Fruit fly (Drosophila melanogaster): ENCODE measurements around the gene CG8461.

The CG8461 gene

dm6 chr3R:14469724-14470123 lies 43.7 kb downstream of the CG8461 start (continued):
- no peak for TF ChIP-seq hkb (optimal IDR thresholded peaks at IDR 0.05)
- peak; percentile 52; the same call in 1 of the 2 replicates for TF ChIP-seq hkb (GFP tag; IDR thresholded peaks at IDR 0.05)
- TF ChIP-seq Lpt (GFP tag; optimal IDR thresholded peaks at IDR 0.05): no peak
- no peak for TF ChIP-seq Doc3 (GFP tag; IDR thresholded peaks at IDR 0.05; ENCODE audit: partially characterized antibody)
- TF ChIP-seq caup (GFP tag; optimal IDR thresholded peaks at IDR 0.05; ENCODE audit: severe bottlenecking): no peak
- no peak for TF ChIP-seq Dp (GFP tag; optimal IDR thresholded peaks at IDR 0.05)
- no peak for TF ChIP-seq CG8765 (GFP tag; IDR thresholded peaks at IDR 0.05)
- TF ChIP-seq NC2β (GFP tag; optimal IDR thresholded peaks at IDR 0.05): no peak
- TF ChIP-seq CG12219 (GFP tag; optimal IDR thresholded peaks at IDR 0.05): peak; percentile 50
- TF ChIP-seq CG43689 (GFP tag; IDR thresholded peaks at IDR 0.05): no peak
- peak; percentile 72 for TF ChIP-seq CG9727 (GFP tag; optimal IDR thresholded peaks at IDR 0.05)
- peak; percentile 63 for TF ChIP-seq tin (GFP tag; optimal IDR thresholded peaks at IDR 0.05)
- peak; percentile 38; the same call in 1 of the 3 replicates for TF ChIP-seq ci (GFP tag; IDR thresholded peaks at IDR 0.05)
- no peak for TF ChIP-seq crp (GFP tag; optimal IDR thresholded peaks at IDR 0.05)
- TF ChIP-seq tup (GFP tag; optimal IDR thresholded peaks at IDR 0.05): no peak
- no peak for TF ChIP-seq CG11398 (GFP tag; optimal IDR thresholded peaks at IDR 0.05)
- no peak for TF ChIP-seq ham (GFP tag; IDR thresholded peaks at IDR 0.05)
- peak; percentile 16 for TF ChIP-seq CG1602 (GFP tag; optimal IDR thresholded peaks at IDR 0.05)
- no peak for TF ChIP-seq toy (GFP tag; IDR thresholded peaks at IDR 0.05)
- TF ChIP-seq CG6765 (GFP tag; optimal IDR thresholded peaks at IDR 0.05): no peak
- TF ChIP-seq knrl (GFP tag; IDR thresholded peaks at IDR 0.05; ENCODE audit: partially characterized antibody): no peak
- TF ChIP-seq CG3281 (GFP tag; optimal IDR thresholded peaks at IDR 0.05): peak; percentile 9
- TF ChIP-seq CG15479 (GFP tag; optimal IDR thresholded peaks at IDR 0.05): no peak
- TF ChIP-seq h (optimal IDR thresholded peaks at IDR 0.05): no peak
- TF ChIP-seq Nf-YB (GFP tag; optimal IDR thresholded peaks at IDR 0.05): peak; percentile 35
- no peak for TF ChIP-seq wek (GFP tag; optimal IDR thresholded peaks at IDR 0.05)
- no peak for TF ChIP-seq Fer2 (tag; optimal IDR thresholded peaks at IDR 0.05)
- TF ChIP-seq GATAe (GFP tag; conservative IDR thresholded peaks at IDR 0.05): no peak
- peak; percentile 14 for TF ChIP-seq Bdp1 (GFP tag; optimal IDR thresholded peaks at IDR 0.05)
- peak; percentile 20 for TF ChIP-seq Vsx1 (GFP tag; optimal IDR thresholded peaks at IDR 0.05)
- TF ChIP-seq CG16813 (GFP tag; IDR thresholded peaks at IDR 0.05; ENCODE audit: partially characterized antibody): no peak
- TF ChIP-seq Neu2 (GFP tag; optimal IDR thresholded peaks at IDR 0.05; ENCODE audit: borderline replicate concordance): no peak
- peak; percentile 90 for TF ChIP-seq Med (GFP tag)
- peak; percentile 72 for TF ChIP-seq dmrt99B (tag; optimal IDR thresholded peaks at IDR 0.05)
- TF ChIP-seq CG7357 (GFP tag; IDR thresholded peaks at IDR 0.05): 0 out of 3 replicates have a peak, but pooled peaks have one; percentile 37
- TF ChIP-seq CG34376 (GFP tag; optimal IDR thresholded peaks at IDR 0.05): no peak
- no peak for TF ChIP-seq CG2129 (GFP tag; IDR thresholded peaks at IDR 0.05; ENCODE audit: partially characterized antibody)
- TF ChIP-seq CG14667 (GFP tag; IDR thresholded peaks at IDR 0.05): peak; percentile 60; the same call in 1 of the 2 replicates
- TF ChIP-seq her (GFP tag; optimal IDR thresholded peaks at IDR 0.05): no peak
- no peak for TF ChIP-seq CG9876 (GFP tag; optimal IDR thresholded peaks at IDR 0.05)
- peak; percentile 5 to 70 for TF ChIP-seq Hr51 (GFP tag; optimal IDR thresholded peaks at IDR 0.05)
- no peak for TF ChIP-seq ftz-f1 (GFP tag; optimal IDR thresholded peaks at IDR 0.05)
- TF ChIP-seq CG9797 (GFP tag; optimal IDR thresholded peaks at IDR 0.05): no peak
- peak; percentile 33 for TF ChIP-seq ewg (GFP tag; optimal IDR thresholded peaks at IDR 0.05)
- peak; percentile 63 for TF ChIP-seq CG13424 (tag; optimal IDR thresholded peaks at IDR 0.05)
- no peak for TF ChIP-seq CG7786 (GFP tag; optimal IDR thresholded peaks at IDR 0.05)
- no peak for TF ChIP-seq tna (GFP tag; IDR thresholded peaks at IDR 0.05; ENCODE audit: partially characterized antibody)
- TF ChIP-seq Dref (GFP tag; IDR thresholded peaks at IDR 0.05): no peak
- no peak for TF ChIP-seq zen2 (GFP tag; IDR thresholded peaks at IDR 0.05; ENCODE audit: partially characterized antibody)
- TF ChIP-seq pb (GFP tag; optimal IDR thresholded peaks at IDR 0.05): no peak
- no peak for TF ChIP-seq Usf (GFP tag; optimal IDR thresholded peaks at IDR 0.05)
